Fruit fly (Drosophila melanogaster) whole organism, prepupa: Measurements from ENCODE around the gene CG3008.

Source experiments
- CG15336 ChIP-seq: fragments of 200-800 bp; sonication (Bioruptor generic); IDR thresholded peaks from 2 replicates; pipeline ENCODE4 v1.3.6; 2022; ENCODE audit warnings: missing biosample characterization, missing genetic modification characterization
- Eip75B ChIP-seq: fragments of 200-800 bp; sonication (Bioruptor generic); optimal IDR thresholded peaks from 3 replicates; lab custom pipeline; 2016; ENCODE audit warnings: missing biosample characterization, missing genetic modification characterization
- Sox102F ChIP-seq: fragments of 200-800 bp; sonication (Bioruptor generic); optimal IDR thresholded peaks from 2 replicates; lab custom pipeline; 2016; ENCODE audit warnings: missing biosample characterization, mild to moderate bottlenecking, missing genetic modification characterization
- topi ChIP-seq: fragments of 200-800 bp; sonication (Bioruptor generic); optimal IDR thresholded peaks from 3 replicates; lab custom pipeline; 2016; ENCODE audit warnings: missing biosample characterization, missing genetic modification characterization

dm6 chr2L:4932284-4932683 lies 49.2 kb downstream of the CG3008 start, which contains the start of gene hoe1:
- TF ChIP-seq Eip75B (GFP tag; lab: Kevin White, UChicago) (no peak), topi (GFP tag; lab: Kevin White, UChicago) (no peak), Sox102F (GFP tag; lab: Kevin White, UChicago) (no peak), CG15336 (GFP tag; lab: Robert Waterston, UW) (no peak)
